Worm (Caenorhabditis elegans) whole organism, L3 larva: ENCODE results near the gene sre-44.

Source experiments
- ceh-28 ChIP-seq: fragments of 150-350 bp; optimal IDR thresholded peaks from 2 replicates; lab custom pipeline; 2014; ENCODE audit warnings: missing biosample characterization, missing genetic modification reagents, missing genetic modification characterization
- nhr-237 ChIP-seq: fragments of 150-350 bp; optimal IDR thresholded peaks from 2 replicates; lab custom pipeline; 2014; ENCODE audit warnings: missing biosample characterization, missing genetic modification characterization
- snpc-4 ChIP-seq: fragments of 150-350 bp; optimal IDR thresholded peaks from 2 replicates; lab custom pipeline; 2014; ENCODE audit warnings: missing biosample characterization, missing genetic modification characterization
- zag-1 ChIP-seq: fragments of 150-350 bp; optimal IDR thresholded peaks from 2 replicates; lab custom pipeline; 2014; ENCODE audit warnings: missing biosample characterization, missing genetic modification characterization

DNA sequence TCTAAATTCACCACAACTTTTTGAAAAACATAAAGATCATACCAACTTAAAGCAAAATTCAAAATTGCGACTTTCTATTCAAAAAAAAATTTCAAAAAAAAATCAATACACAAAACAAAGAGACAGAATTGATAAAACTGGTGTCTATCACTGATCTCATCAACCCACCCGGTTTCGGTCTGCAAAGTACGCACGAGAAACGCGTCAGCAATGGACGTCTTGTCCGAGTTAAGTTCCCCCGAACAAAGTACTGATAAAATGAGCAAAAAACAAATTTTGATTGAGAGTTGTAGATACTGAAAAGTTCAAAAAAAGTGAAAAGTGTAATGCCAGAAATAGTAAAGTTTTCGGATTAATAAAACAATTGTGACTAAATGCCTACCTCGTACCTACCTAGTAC lies 9.0 kb downstream of the sre-44 start:
- TF ChIP-seq ceh-28 (peak; percentile 5), zag-1 (no peak), snpc-4 (tag; lab: Kevin White, UChicago) (no peak), nhr-237 (tag; lab: Kevin White, UChicago) (no peak)
